Worm (Caenorhabditis elegans) whole organism, young adult: Measurements from ENCODE around the gene F47B8.18.

Experiments
- D2030.7 ChIP-seq: fragments of 200-800 bp; sonication (Bioruptor generic); IDR thresholded peaks from 2 replicates; pipeline ENCODE4 v1.3.6; 2022; ENCODE audit warnings: missing genetic modification reagents, missing genetic modification characterization, missing compliant biosample characterization
- F37B4.10 ChIP-seq: fragments of 200-800 bp; sonication (Bioruptor generic); IDR thresholded peaks from 2 replicates; pipeline ENCODE4 v1.3.6; 2022; ENCODE audit warnings: missing genetic modification characterization, missing compliant biosample characterization
- F39B2.1 ChIP-seq: fragments of 200-800 bp; sonication (Bioruptor generic); IDR thresholded peaks from 2 replicates; pipeline ENCODE4 v1.3.6; 2022; ENCODE audit warnings: missing genetic modification reagents, missing genetic modification characterization, missing compliant biosample characterization
- K11D2.4 ChIP-seq: fragments of 200-800 bp; sonication (Bioruptor generic); IDR thresholded peaks from 2 replicates; pipeline ENCODE4 v1.3.6; 2022; ENCODE audit warnings: missing genetic modification reagents, missing genetic modification characterization, missing compliant biosample characterization
- Y53F4B.3 ChIP-seq: fragments of 200-800 bp; sonication (Bioruptor generic); IDR thresholded peaks from 2 replicates; pipeline ENCODE4 v1.3.6; 2022; ENCODE audit warnings: missing genetic modification reagents, missing genetic modification characterization, missing compliant biosample characterization
- athp-1 ChIP-seq: sonication (generic microtip); optimal IDR thresholded peaks from 2 replicates; lab custom pipeline; 2017; ENCODE audit warnings: mild to moderate bottlenecking, missing genetic modification characterization, missing compliant biosample characterization
- attf-5 ChIP-seq: fragments of 200-800 bp; sonication (Bioruptor generic); optimal IDR thresholded peaks from 2 replicates; lab custom pipeline; 2018; ENCODE audit warnings: mild to moderate bottlenecking, missing genetic modification characterization, missing compliant biosample characterization
- attf-6 ChIP-seq: fragments of 200-800 bp; sonication (Bioruptor generic); IDR thresholded peaks from 2 replicates; pipeline ENCODE4 v1.3.6; 2022; ENCODE audit warnings: missing genetic modification reagents, missing genetic modification characterization, missing compliant biosample characterization
- cebp-1 ChIP-seq, 2 experiments: fragments of 200-800 bp in 1 of 2; sonication (Bioruptor generic) in 1 of 2; sonication (generic microtip) in 1 of 2; IDR thresholded peaks in 1 of 2; optimal IDR thresholded peaks in 1 of 2; 2 replicates each; pipeline versions ENCODE4 v1.3.6 to Lab custom; 2017 to 2022; ENCODE audit warnings: missing compliant biosample characterization in 2 of 2, missing genetic modification characterization in 2 of 2, mild to moderate bottlenecking in 1 of 2, missing genetic modification reagents in 1 of 2, moderate library complexity in 1 of 2
- ceh-27 ChIP-seq: fragments of 200-800 bp; sonication (Bioruptor generic); optimal IDR thresholded peaks from 2 replicates; lab custom pipeline; 2018; ENCODE audit warnings: mild to moderate bottlenecking, missing genetic modification characterization, moderate library complexity, missing compliant biosample characterization
- ceh-40 ChIP-seq: fragments of 200-800 bp; sonication (Bioruptor generic); IDR thresholded peaks from 2 replicates; pipeline ENCODE4 v1.3.6; 2022; ENCODE audit warnings: missing genetic modification characterization, missing compliant biosample characterization
- ceh-79 ChIP-seq: sonication (generic microtip); optimal IDR thresholded peaks from 2 replicates; lab custom pipeline; 2017; ENCODE audit warnings: mild to moderate bottlenecking, missing genetic modification characterization, missing compliant biosample characterization
- egrh-3 ChIP-seq: fragments of 200-800 bp; sonication (Bioruptor generic); IDR thresholded peaks from 2 replicates; pipeline ENCODE4 v1.3.6; 2022; ENCODE audit warnings: missing genetic modification reagents, missing genetic modification characterization, missing compliant biosample characterization
- ekl-4 ChIP-seq: fragments of 200-800 bp; sonication (Bioruptor generic); IDR thresholded peaks from 2 replicates; pipeline ENCODE4 v1.3.6; 2022; ENCODE audit warnings: missing genetic modification reagents, missing genetic modification characterization, missing compliant biosample characterization
- hlh-12 ChIP-seq: sonication (generic microtip); optimal IDR thresholded peaks from 2 replicates; lab custom pipeline; 2016; ENCODE audit warnings: missing genetic modification characterization, missing compliant biosample characterization
- hmg-1.2 ChIP-seq: fragments of 200-800 bp; sonication (Bioruptor generic); IDR thresholded peaks from 2 replicates; pipeline ENCODE4 v1.3.6; 2022; ENCODE audit warnings: missing genetic modification reagents, missing genetic modification characterization, missing compliant biosample characterization
- let-607 ChIP-seq, 2 experiments: fragments of 200-800 bp in 1 of 2; sonication (Bioruptor generic) in 1 of 2; sonication (generic microtip) in 1 of 2; optimal IDR thresholded peaks; 2 replicates each; lab custom pipeline; 2016 to 2018; ENCODE audit warnings: mild to moderate bottlenecking in 2 of 2, missing compliant biosample characterization in 2 of 2, missing genetic modification characterization in 2 of 2, moderate library complexity in 2 of 2, missing genotype in 1 of 2
- lin-40 ChIP-seq: sonication (generic microtip); optimal IDR thresholded peaks from 2 replicates; lab custom pipeline; 2016; ENCODE audit warnings: missing genetic modification characterization, mild to moderate bottlenecking, missing compliant biosample characterization, missing genotype, missing genetic modification reagents
- madf-3 ChIP-seq: fragments of 200-800 bp; sonication (Bioruptor generic); IDR thresholded peaks from 2 replicates; pipeline ENCODE4 v1.3.6; 2022; ENCODE audit warnings: missing genetic modification reagents, missing genetic modification characterization, missing compliant biosample characterization
- nfyb-1 ChIP-seq: fragments of 200-800 bp; sonication (Bioruptor generic); IDR thresholded peaks from 2 replicates; pipeline ENCODE4 v1.3.6; 2022; ENCODE audit warnings: missing genetic modification reagents, missing genetic modification characterization, missing compliant biosample characterization
- nhr-80 ChIP-seq: sonication (generic microtip); optimal IDR thresholded peaks from 2 replicates; lab custom pipeline; 2016; ENCODE audit warnings: missing genetic modification characterization, missing compliant biosample characterization
- nhr-90 ChIP-seq: sonication (generic microtip); optimal IDR thresholded peaks from 2 replicates; lab custom pipeline; 2016; ENCODE audit warnings: missing genotype, mild to moderate bottlenecking, missing genetic modification characterization, missing compliant biosample characterization
- pbrm-1 ChIP-seq: fragments of 200-800 bp; sonication (Bioruptor generic); IDR thresholded peaks from 2 replicates; pipeline ENCODE4 v1.3.6; 2022; ENCODE audit warnings: missing genetic modification reagents, missing genetic modification characterization, missing compliant biosample characterization
- rcor-1 ChIP-seq: fragments of 200-800 bp; sonication (Bioruptor generic); IDR thresholded peaks from 2 replicates; pipeline ENCODE4 v1.3.6; 2022; ENCODE audit warnings: missing genetic modification reagents, missing genetic modification characterization, missing compliant biosample characterization
- rpc-1 ChIP-seq, 2 experiments: fragments of 150-350 bp in 1 of 2; sonication (generic microtip) in 1 of 2; optimal IDR thresholded peaks; 2 replicates each; lab custom pipeline; 2014 to 2018; ENCODE audit warnings: missing biosample characterization in 1 of 2, missing genetic modification characterization in 1 of 2, missing genetic modification reagents in 1 of 2, missing genotype in 1 of 2
- sea-2 ChIP-seq: fragments of 200-800 bp; sonication (Bioruptor generic); IDR thresholded peaks from 2 replicates; pipeline ENCODE4 v1.3.6; 2022; ENCODE audit warnings: missing genetic modification characterization, missing compliant biosample characterization
- snpc-1.1 ChIP-seq: sonication (generic microtip); optimal IDR thresholded peaks from 2 replicates; lab custom pipeline; 2017; ENCODE audit warnings: missing genetic modification characterization, mild to moderate bottlenecking, missing compliant biosample characterization, antibody characterized with exemption, moderate library complexity, missing genotype, missing genetic modification reagents; ENCODE audit not compliant: insufficient read depth
- snpc-4 ChIP-seq, 5 experiments: fragments of 150-350 bp in 1 of 5; sonication (generic microtip) in 4 of 5; optimal IDR thresholded peaks; 2 replicates each; lab custom pipeline; 2014 to 2018; ENCODE audit warnings: missing genetic modification characterization in 5 of 5, missing biosample characterization in 3 of 5, antibody characterized with exemption in 2 of 5, mild to moderate bottlenecking in 2 of 5, missing compliant biosample characterization in 2 of 5, missing genotype in 2 of 5, moderate library complexity in 2 of 5, missing genetic modification reagents in 1 of 5
- tbp1 ChIP-seq: fragments of 200-800 bp; sonication (Bioruptor generic); optimal IDR thresholded peaks from 2 replicates; lab custom pipeline; 2018; ENCODE audit warnings: mild to moderate bottlenecking, missing genetic modification characterization, missing compliant biosample characterization
- tlf-1 ChIP-seq: fragments of 200-800 bp; sonication (Bioruptor generic); optimal IDR thresholded peaks from 2 replicates; lab custom pipeline; 2018; ENCODE audit warnings: mild to moderate bottlenecking, missing genetic modification characterization, missing compliant biosample characterization
- xnd-1 ChIP-seq: sonication (generic microtip); optimal IDR thresholded peaks from 2 replicates; lab custom pipeline; 2016; ENCODE audit warnings: missing genotype, missing genetic modification reagents, missing genetic modification characterization, missing compliant biosample characterization
- zfh-2 ChIP-seq: fragments of 200-800 bp; sonication (Bioruptor generic); conservative IDR thresholded peaks from 2 replicates; pipeline ENCODE4 v1.3.6; 2022; ENCODE audit warnings: missing genetic modification reagents, missing genetic modification characterization, missing compliant biosample characterization
- ztf-18 ChIP-seq: sonication (generic microtip); optimal IDR thresholded peaks from 2 replicates; lab custom pipeline; 2016; ENCODE audit warnings: missing genotype, mild to moderate bottlenecking, missing genetic modification characterization, missing compliant biosample characterization

The F47B8.18 gene

ce11 chrV:14366487-14366962 lies 41.3 kb upstream of the F47B8.18 start (continued):
- TF ChIP-seq egrh-3 (GFP tag; lab: Robert Waterston, UW) (peak; percentile 86), F39B2.1 (no peak), nhr-90 (tag; lab: Kevin White, UChicago) (peak; percentile 5), rpc-1 (optimal IDR thresholded peaks at IDR 0.05; lab: Kevin White, UChicago) (no peak), rpc-1 (tag; optimal IDR thresholded peaks at IDR 0.05; lab: Kevin White, UChicago) (no peak), ekl-4 (GFP tag; lab: Robert Waterston, UW) (no peak; the same call in 1 of the 2 replicates), ceh-79 (tag; lab: Kevin White, UChicago) (no peak), madf-3 (no peak), K11D2.4 (GFP tag; lab: Robert Waterston, UW) (peak; percentile 68), Y53F4B.3 (GFP tag; lab: Robert Waterston, UW) (no peak), tlf-1 (GFP tag; lab: Kevin White, UChicago) (no peak), attf-5 (GFP tag; lab: Kevin White, UChicago) (no peak)

- TF ChIP-seq cebp-1 (GFP tag; IDR thresholded peaks at IDR 0.05; lab: Robert Waterston, UW) (peak; percentile 76; the same call in 1 of the 2 replicates), cebp-1 (tag; optimal IDR thresholded peaks at IDR 0.05; lab: Kevin White, UChicago) (peak; percentile 74), rcor-1 (GFP tag; lab: Robert Waterston, UW) (no peak), nfyb-1 (GFP tag; lab: Robert Waterston, UW) (peak; percentile 57; the same call in 1 of the 2 replicates), lin-40 (tag; lab: Kevin White, UChicago) (peak; percentile 11), ceh-27 (GFP tag; lab: Kevin White, UChicago) (peak; percentile 14), hlh-12 (tag; lab: Kevin White, UChicago) (no peak), nhr-80 (tag; lab: Kevin White, UChicago) (peak; percentile 43), zfh-2 (GFP tag; lab: Robert Waterston, UW) (peak; percentile 63; the same call in 1 of the 2 replicates)
Observed at ce11 chrV:14364586-14365248, 39.5 kb upstream of the F47B8.18 start.

- TF ChIP-seq snpc-4 (GFP tag; optimal IDR thresholded peaks at IDR 0.05; lab: Kevin White, UChicago) (no peak), snpc-4 (tag; optimal IDR thresholded peaks at IDR 0.05; lab: Kevin White, UChicago) (peak in 3 of 4 experiments; percentile 49 to 94 (median 89)), sea-2 (GFP tag; lab: Robert Waterston, UW) (no peak)
- TF ChIP-seq, all 124 proteins: peak for 1
Observed at ce11 chrV:14361973-14362372, 36.7 kb upstream of the F47B8.18 start.

ce11 chrV:14358577-14358976 lies 33.3 kb upstream of the F47B8.18 start, which contains the start of gene Y49A3A.4:
Y49A3A.4 (minus strand) TSS chrV:14358890.
- TF ChIP-seq let-607 (tag; optimal IDR thresholded peaks at IDR 0.05; lab: Kevin White, UChicago) (no peak), zfh-2 (GFP tag; lab: Robert Waterston, UW) (0 out of 2 replicates have a peak, but pooled peaks have one; percentile 23), athp-1 (no peak), ceh-40 (GFP tag; lab: Robert Waterston, UW) (no peak), hmg-1.2 (GFP tag; lab: Robert Waterston, UW) (peak; percentile 32; the same call in 1 of the 2 replicates), F37B4.10 (GFP tag; lab: Robert Waterston, UW) (no peak), xnd-1 (tag; lab: Kevin White, UChicago) (no peak), ztf-18 (tag; lab: Kevin White, UChicago) (peak; percentile 18), snpc-4 (GFP tag; optimal IDR thresholded peaks at IDR 0.05; lab: Kevin White, UChicago) (peak; percentile 82), snpc-4 (tag; optimal IDR thresholded peaks at IDR 0.05; lab: Kevin White, UChicago) (peak; percentile 77 to 93 (median 83)), tbp1 (GFP tag; lab: Kevin White, UChicago) (peak; percentile 47), attf-6 (GFP tag; lab: Robert Waterston, UW) (0 out of 2 replicates have a peak, but pooled peaks have one; percentile 40), snpc-1.1 (tag; lab: Kevin White, UChicago) (peak; percentile 85), pbrm-1 (GFP tag; lab: Robert Waterston, UW) (0 out of 2 replicates have a peak, but pooled peaks have one; percentile 38), D2030.7 (peak; percentile 37; the same call in 1 of the 2 replicates)
- TF ChIP-seq, all 124 proteins: peak for 9
